Fruit fly (Drosophila melanogaster) whole organism, embryonic: Measurements from ENCODE around the gene CG46270.

Experiments
- Ada2b ChIP-seq: fragments of 200-800 bp; sonication (Bioruptor generic); IDR thresholded peaks from 2 replicates; pipeline ENCODE4 v1.3.6; 2022; ENCODE audit warnings: missing biosample characterization, missing genetic modification characterization
- Antp ChIP-seq: fragments of 200-800 bp; sonication (Bioruptor generic); optimal IDR thresholded peaks from 3 replicates; lab custom pipeline; 2016; ENCODE audit warnings: missing biosample characterization, missing genetic modification characterization
- CG1024 ChIP-seq: fragments of 200-800 bp; sonication (Bioruptor generic); IDR thresholded peaks from 2 replicates; pipeline ENCODE4 v1.3.6; 2022; ENCODE audit warnings: missing biosample characterization, missing genetic modification characterization
- CG10979 ChIP-seq: fragments of 200-800 bp; sonication (Bioruptor generic); optimal IDR thresholded peaks from 2 replicates; lab custom pipeline; 2018; ENCODE audit warnings: missing biosample characterization, mild to moderate bottlenecking, missing genetic modification characterization, moderate library complexity
- CG11695 ChIP-seq: fragments of 200-800 bp; sonication (Bioruptor generic); IDR thresholded peaks from 3 replicates; pipeline ENCODE4 v1.3.6; 2022; ENCODE audit warnings: missing biosample characterization, missing genetic modification characterization
- CG11696 ChIP-seq: fragments of 200-800 bp; sonication (Bioruptor generic); IDR thresholded peaks from 2 replicates; pipeline ENCODE4 v1.3.6; 2022; ENCODE audit warnings: missing biosample characterization, missing genetic modification characterization
- CG12391 ChIP-seq: fragments of 200-800 bp; sonication (Bioruptor generic); optimal IDR thresholded peaks from 3 replicates; lab custom pipeline; 2018; ENCODE audit warnings: missing biosample characterization, mild to moderate bottlenecking, missing genetic modification characterization, moderate library complexity
- CG13287 ChIP-seq: fragments of 200-800 bp; sonication (Bioruptor generic); IDR thresholded peaks from 2 replicates; pipeline ENCODE4 v1.3.6; 2022; ENCODE audit warnings: missing biosample characterization, missing genetic modification characterization; ENCODE audit not compliant: partially characterized antibody
- CG13775 ChIP-seq: fragments of 200-800 bp; sonication (Bioruptor generic); optimal IDR thresholded peaks from 3 replicates; lab custom pipeline; 2017; ENCODE audit warnings: missing biosample characterization, mild to moderate bottlenecking, missing genetic modification characterization
- CG1647 ChIP-seq: fragments of 200-800 bp; sonication (Bioruptor generic); optimal IDR thresholded peaks from 3 replicates; lab custom pipeline; 2016; ENCODE audit warnings: missing biosample characterization, missing genetic modification characterization
- CG17612 ChIP-seq: fragments of 200-800 bp; sonication (Bioruptor generic); IDR thresholded peaks from 2 replicates; pipeline ENCODE4 v1.3.6; 2022; ENCODE audit warnings: missing biosample characterization, missing genetic modification characterization
- CG17829 ChIP-seq: fragments of 200-800 bp; optimal IDR thresholded peaks from 2 replicates; lab custom pipeline; 2019; ENCODE audit warnings: missing biosample characterization, mild to moderate bottlenecking, missing genetic modification characterization, moderate library complexity
- CG30431 ChIP-seq: fragments of 200-800 bp; sonication (Bioruptor generic); optimal IDR thresholded peaks from 2 replicates; lab custom pipeline; 2017; ENCODE audit warnings: missing biosample characterization, missing genetic modification characterization
- CG31224 ChIP-seq: fragments of 200-800 bp; sonication (Bioruptor generic); IDR thresholded peaks from 2 replicates; pipeline ENCODE4 v1.3.6; 2022; ENCODE audit warnings: missing biosample characterization, missing genetic modification characterization
- CG31441 ChIP-seq: fragments of 200-800 bp; sonication (Bioruptor generic); IDR thresholded peaks from 2 replicates; pipeline ENCODE4 v1.3.6; 2022; ENCODE audit warnings: missing biosample characterization, missing genetic modification characterization
- CG5180 ChIP-seq: fragments of 200-800 bp; sonication (Bioruptor generic); optimal IDR thresholded peaks from 3 replicates; lab custom pipeline; 2017; ENCODE audit warnings: missing biosample characterization, missing genetic modification characterization, mild to moderate bottlenecking, moderate library complexity, missing genetic modification reagents
- CG7357 ChIP-seq: fragments of 200-800 bp; sonication (Bioruptor generic); IDR thresholded peaks from 3 replicates; pipeline ENCODE4 v1.3.6; 2022; ENCODE audit warnings: missing biosample characterization, missing genetic modification characterization
- CG7556 ChIP-seq: fragments of 200-800 bp; sonication (Bioruptor generic); optimal IDR thresholded peaks from 2 replicates; lab custom pipeline; 2017; ENCODE audit warnings: missing biosample characterization, mild to moderate bottlenecking, missing genetic modification characterization
- CG9215 ChIP-seq: fragments of 200-800 bp; sonication (Bioruptor generic); IDR thresholded peaks from 2 replicates; pipeline ENCODE4 v1.3.6; 2022; ENCODE audit warnings: missing biosample characterization, missing genetic modification characterization
- CG9817 ChIP-seq: fragments of 200-800 bp; sonication (Bioruptor generic); optimal IDR thresholded peaks from 2 replicates; lab custom pipeline; 2018; ENCODE audit warnings: missing biosample characterization, mild to moderate bottlenecking, missing genetic modification characterization, moderate library complexity
- CG9932 ChIP-seq: fragments of 200-800 bp; sonication (Bioruptor generic); IDR thresholded peaks from 2 replicates; pipeline ENCODE4 v1.3.6; 2022; ENCODE audit warnings: missing biosample characterization, missing genetic modification characterization
- CHES-1-like ChIP-seq: fragments of 200-800 bp; sonication (Bioruptor generic); optimal IDR thresholded peaks from 2 replicates; lab custom pipeline; 2016; ENCODE audit warnings: missing biosample characterization, missing genetic modification characterization
- D19B ChIP-seq: fragments of 200-800 bp; sonication (Bioruptor generic); optimal IDR thresholded peaks from 2 replicates; lab custom pipeline; 2017; ENCODE audit warnings: missing biosample characterization, mild to moderate bottlenecking, missing genetic modification characterization
- H2.0 ChIP-seq: fragments of 200-800 bp; sonication (Bioruptor generic); IDR thresholded peaks from 2 replicates; pipeline ENCODE4 v1.3.6; 2022; ENCODE audit warnings: missing biosample characterization, missing genetic modification characterization
- Hr39 ChIP-seq: fragments of >200 bp; optimal IDR thresholded peaks from 2 replicates; lab custom pipeline; 2017
- MBD-R2 ChIP-seq: fragments of 200-800 bp; sonication (Bioruptor generic); IDR thresholded peaks from 2 replicates; pipeline ENCODE4 v1.3.6; 2022; ENCODE audit warnings: missing biosample characterization, missing genetic modification characterization
- NK7.1 ChIP-seq: fragments of 200-800 bp; sonication (Bioruptor generic); optimal IDR thresholded peaks from 3 replicates; lab custom pipeline; 2016; ENCODE audit warnings: missing biosample characterization, missing genetic modification characterization
- PHDP ChIP-seq: fragments of 200-800 bp; sonication (Bioruptor generic); optimal IDR thresholded peaks from 3 replicates; lab custom pipeline; 2018; ENCODE audit warnings: missing biosample characterization, mild to moderate bottlenecking, missing genetic modification characterization, moderate library complexity
- Six4 ChIP-seq: fragments of 200-800 bp; sonication (Bioruptor generic); optimal IDR thresholded peaks from 2 replicates; lab custom pipeline; 2016; ENCODE audit warnings: missing biosample characterization, missing genetic modification characterization
- Xbp1 ChIP-seq: fragments of 200-800 bp; sonication (Bioruptor generic); optimal IDR thresholded peaks from 3 replicates; lab custom pipeline; 2016; ENCODE audit warnings: missing biosample characterization, mild to moderate bottlenecking, missing genetic modification characterization
- ase ChIP-seq: fragments of 200-800 bp; sonication (Bioruptor generic); IDR thresholded peaks from 3 replicates; pipeline ENCODE4 v1.3.6; 2022; ENCODE audit warnings: missing biosample characterization, missing genetic modification characterization
- btn ChIP-seq: fragments of 200-800 bp; sonication (Bioruptor generic); optimal IDR thresholded peaks from 2 replicates; lab custom pipeline; 2016; ENCODE audit warnings: missing biosample characterization, missing genetic modification characterization
- caup ChIP-seq: fragments of 200-800 bp; sonication (Bioruptor generic); optimal IDR thresholded peaks from 3 replicates; lab custom pipeline; 2017; ENCODE audit warnings: missing biosample characterization, mild to moderate bottlenecking, missing genetic modification characterization, moderate library complexity; ENCODE audit not compliant: severe bottlenecking
- crp ChIP-seq, 2 experiments: fragments of 200-800 bp; sonication (Bioruptor generic); optimal IDR thresholded peaks; 2 replicates in 1 of 2; 3 replicates in 1 of 2; lab custom pipeline; 2017; ENCODE audit warnings: missing biosample characterization in 2 of 2, missing genetic modification characterization in 2 of 2, mild to moderate bottlenecking in 1 of 2, moderate library complexity in 1 of 2
- dan ChIP-seq: fragments of 200-800 bp; sonication (Bioruptor generic); IDR thresholded peaks from 2 replicates; pipeline ENCODE4 v1.3.6; 2022; ENCODE audit warnings: missing biosample characterization, missing genetic modification characterization
- disco-r ChIP-seq: fragments of 200-800 bp; sonication (Bioruptor generic); optimal IDR thresholded peaks from 2 replicates; lab custom pipeline; 2016; ENCODE audit warnings: missing biosample characterization, missing genetic modification characterization
- exex ChIP-seq: fragments of 200-800 bp; sonication (Bioruptor generic); optimal IDR thresholded peaks from 4 replicates; lab custom pipeline; 2018; ENCODE audit warnings: missing biosample characterization, mild to moderate bottlenecking, missing genetic modification characterization, moderate library complexity
- gro ChIP-seq: fragments of 200-800 bp; sonication (Bioruptor generic); optimal IDR thresholded peaks from 2 replicates; lab custom pipeline; 2016; ENCODE audit warnings: missing biosample characterization, missing genetic modification characterization
- inv ChIP-seq: fragments of 200-800 bp; sonication (Bioruptor generic); IDR thresholded peaks from 2 replicates; pipeline ENCODE4 v1.3.6; 2022; ENCODE audit warnings: missing biosample characterization, missing genetic modification characterization; ENCODE audit not compliant: partially characterized antibody
- kay ChIP-seq: fragments of 200-800 bp; sonication (Bioruptor generic); optimal IDR thresholded peaks from 2 replicates; lab custom pipeline; 2016; ENCODE audit warnings: missing biosample characterization, missing genetic modification characterization
- mirr ChIP-seq: fragments of 200-800 bp; sonication (Bioruptor generic); optimal IDR thresholded peaks from 3 replicates; lab custom pipeline; 2018; ENCODE audit warnings: missing biosample characterization, mild to moderate bottlenecking, missing genetic modification characterization
- odd ChIP-seq: fragments of 200-800 bp; sonication (Bioruptor generic); optimal IDR thresholded peaks from 2 replicates; lab custom pipeline; 2017; ENCODE audit warnings: missing biosample characterization, mild to moderate bottlenecking, missing genetic modification characterization
- pita ChIP-seq: fragments of 200-800 bp; sonication (Bioruptor generic); optimal IDR thresholded peaks from 2 replicates; lab custom pipeline; 2017; ENCODE audit warnings: missing biosample characterization, mild to moderate bottlenecking, missing genetic modification characterization
- pum ChIP-seq: fragments of 200-800 bp; sonication (Bioruptor generic); optimal IDR thresholded peaks from 2 replicates; lab custom pipeline; 2016; ENCODE audit warnings: missing biosample characterization, missing genetic modification characterization
- repo ChIP-seq: fragments of 200-800 bp; sonication (Bioruptor generic); optimal IDR thresholded peaks from 2 replicates; lab custom pipeline; 2016; ENCODE audit warnings: missing biosample characterization, missing genetic modification characterization
- salm ChIP-seq: fragments of 200-800 bp; sonication (Bioruptor generic); optimal IDR thresholded peaks from 2 replicates; lab custom pipeline; 2018; ENCODE audit warnings: missing biosample characterization, mild to moderate bottlenecking, missing genetic modification characterization
- sd ChIP-seq: fragments of 200-800 bp; sonication (Bioruptor generic); optimal IDR thresholded peaks from 3 replicates; lab custom pipeline; 2018; ENCODE audit warnings: missing biosample characterization, mild to moderate bottlenecking, missing genetic modification characterization, moderate library complexity
- slbo ChIP-seq: fragments of 200-800 bp; sonication (Bioruptor generic); IDR thresholded peaks from 2 replicates; pipeline ENCODE4 v1.3.6; 2022; ENCODE audit warnings: missing biosample characterization, missing genetic modification characterization
- tin ChIP-seq: fragments of 200-800 bp; sonication (Bioruptor generic); optimal IDR thresholded peaks from 3 replicates; lab custom pipeline; 2016; ENCODE audit warnings: missing biosample characterization, missing genetic modification characterization
- wdn ChIP-seq: fragments of 200-800 bp; sonication (Bioruptor generic); IDR thresholded peaks from 2 replicates; pipeline ENCODE4 v1.3.6; 2022; ENCODE audit warnings: missing biosample characterization, missing genetic modification characterization

The CG46270 gene

dm6 chr3R:10393654-10394367 is 34.4 kb downstream of the CG46270 start (continued):
- TF ChIP-seq odd = peak; percentile 78
- peak; percentile 86 for TF ChIP-seq kay (GFP tag; lab: Kevin White, UChicago)
- TF ChIP-seq CG17612 (GFP tag; lab: Robert Waterston, UW) = peak; percentile 14; the same call in 1 of the 2 replicates
- TF ChIP-seq NK7.1 = peak; percentile 50
- TF ChIP-seq Xbp1 (GFP tag; lab: Kevin White, UChicago) = peak; percentile 85
- peak; percentile 78 for TF ChIP-seq CHES-1-like (GFP tag; lab: Kevin White, UChicago)
- peak; percentile 83 for TF ChIP-seq sd (tag; lab: Kevin White, UChicago)
- no peak for TF ChIP-seq pita (GFP tag; lab: Kevin White, UChicago)
- no peak for TF ChIP-seq mirr (GFP tag; lab: Kevin White, UChicago)
- no peak for TF ChIP-seq CG30431 (GFP tag; lab: Kevin White, UChicago)
- TF ChIP-seq CG9817 (tag; lab: Kevin White, UChicago) = peak; percentile 82
- peak; percentile 43; the same call in 1 of the 2 replicates for TF ChIP-seq CG9215 (GFP tag; lab: Robert Waterston, UW)
- peak; percentile 76 for TF ChIP-seq repo (GFP tag; lab: Kevin White, UChicago)
- peak; percentile 30 for TF ChIP-seq D19B
- TF ChIP-seq disco-r = peak; percentile 65
- peak; percentile 91 for TF ChIP-seq slbo (GFP tag; lab: Robert Waterston, UW)
- TF ChIP-seq CG11696 (GFP tag; lab: Robert Waterston, UW) = peak; percentile 82
- TF ChIP-seq btn (GFP tag; lab: Kevin White, UChicago) = peak; percentile 52
- peak; percentile 75 for TF ChIP-seq CG7357 (GFP tag; lab: Robert Waterston, UW)
- TF ChIP-seq CG5180 (GFP tag; lab: Kevin White, UChicago) = peak; percentile 44
- peak in 1 of 2 experiments; percentile 39 for TF ChIP-seq crp (GFP tag; optimal IDR thresholded peaks at IDR 0.05; lab: Kevin White, UChicago)
- peak; percentile 70 for TF ChIP-seq tin (GFP tag; lab: Kevin White, UChicago)
- TF ChIP-seq CG31441 = peak; percentile 83
- TF ChIP-seq Antp (GFP tag; lab: Kevin White, UChicago) = peak; percentile 46
- TF ChIP-seq inv (GFP tag; lab: Robert Waterston, UW) = no peak
- peak; percentile 84 for TF ChIP-seq ase (GFP tag; lab: Robert Waterston, UW)
- peak; percentile 72 for TF ChIP-seq CG13775 (GFP tag; lab: Kevin White, UChicago)
- peak; percentile 60 for TF ChIP-seq caup (GFP tag; lab: Kevin White, UChicago)
- peak; percentile 58 for TF ChIP-seq pum
- TF ChIP-seq CG11695 (GFP tag; lab: Robert Waterston, UW) = peak; percentile 87
- TF ChIP-seq CG9932 (GFP tag; lab: Robert Waterston, UW) = peak; percentile 80
- TF ChIP-seq CG31224 (GFP tag; lab: Robert Waterston, UW) = peak; percentile 68
- peak; percentile 87 for TF ChIP-seq CG7556 (GFP tag; lab: Kevin White, UChicago)
- TF ChIP-seq dan (GFP tag; lab: Robert Waterston, UW) = no peak
- TF ChIP-seq PHDP (tag; lab: Kevin White, UChicago) = peak; percentile 91
- 0 out of 2 replicates have a peak, but pooled peaks have one; percentile 58 for TF ChIP-seq CG1024 (GFP tag; lab: Robert Waterston, UW)
- peak; percentile 35 for TF ChIP-seq gro (GFP tag; lab: Kevin White, UChicago)
- TF ChIP-seq CG13287 (GFP tag; lab: Robert Waterston, UW) = no peak
- peak; percentile 63 for TF ChIP-seq MBD-R2 (GFP tag; lab: Robert Waterston, UW)
- peak; percentile 77 for TF ChIP-seq salm (tag; lab: Kevin White, UChicago)
- peak; percentile 63 for TF ChIP-seq CG10979
- TF ChIP-seq Ada2b (GFP tag; lab: Robert Waterston, UW) = peak; percentile 94
- no peak for TF ChIP-seq exex
- TF ChIP-seq Hr39 (lab: Kevin White, UChicago) = no peak
- peak; percentile 86 for TF ChIP-seq CG12391
- TF ChIP-seq CG17829 (tag; lab: Kevin White, UChicago) = peak; percentile 74
- TF ChIP-seq CG1647 = peak; percentile 52
- peak; percentile 72 for TF ChIP-seq Six4
- TF ChIP-seq wdn (GFP tag; lab: Robert Waterston, UW) = peak; percentile 80
- peak; percentile 87 for TF ChIP-seq H2.0 (GFP tag; lab: Robert Waterston, UW)
